Worm (Caenorhabditis elegans) whole organism, L2 larva: ENCODE results near the gene zipt-7.2.
A peak's percentile ranks its signal among the peaks of the same experiment; 100 is the strongest.

Experiments
- C34F6.9 ChIP-seq: fragments of 150-350 bp; optimal IDR thresholded peaks from 2 replicates; lab custom pipeline; 2014; ENCODE audit warnings: missing biosample characterization, missing genetic modification characterization
- F13H6.1 ChIP-seq: sonication (generic microtip); optimal IDR thresholded peaks from 2 replicates; lab custom pipeline; 2016; ENCODE audit warnings: missing genetic modification characterization, missing compliant biosample characterization
- Y55F3AM.14 ChIP-seq: fragments of 200-800 bp; sonication (Bioruptor generic); optimal IDR thresholded peaks from 2 replicates; lab custom pipeline; 2018; ENCODE audit warnings: mild to moderate bottlenecking, missing genetic modification characterization, missing compliant biosample characterization
- ZK546.5 ChIP-seq: sonication (generic microtip); optimal IDR thresholded peaks from 2 replicates; lab custom pipeline; 2017; ENCODE audit warnings: missing biosample characterization, missing genetic modification characterization
- aly-2 ChIP-seq: fragments of 150-350 bp; optimal IDR thresholded peaks from 2 replicates; lab custom pipeline; 2014; ENCODE audit warnings: missing biosample characterization, missing genetic modification characterization
- blmp-1 ChIP-seq: sonication (generic microtip); optimal IDR thresholded peaks from 2 replicates; lab custom pipeline; 2017; ENCODE audit warnings: missing genetic modification characterization, mild to moderate bottlenecking, missing compliant biosample characterization, antibody characterized with exemption, moderate library complexity; ENCODE audit not compliant: insufficient read depth
- crh-2 ChIP-seq: sonication (generic microtip); optimal IDR thresholded peaks from 2 replicates; lab custom pipeline; 2017; ENCODE audit warnings: missing biosample characterization, missing genetic modification characterization
- dmd-4 ChIP-seq: sonication (generic microtip); optimal IDR thresholded peaks from 2 replicates; lab custom pipeline; 2017; ENCODE audit warnings: missing biosample characterization, missing genetic modification characterization
- elt-1 ChIP-seq: fragments of 150-350 bp; optimal IDR thresholded peaks from 2 replicates; lab custom pipeline; 2014; ENCODE audit warnings: missing biosample characterization, missing genetic modification characterization
- elt-3 ChIP-seq: sonication (generic microtip); optimal IDR thresholded peaks from 2 replicates; lab custom pipeline; 2017; ENCODE audit warnings: missing biosample characterization, missing genetic modification characterization
- fos-1 ChIP-seq: fragments of 150-350 bp; optimal IDR thresholded peaks from 2 replicates; lab custom pipeline; 2014; ENCODE audit warnings: missing biosample characterization, missing genetic modification characterization
- gmeb-1 ChIP-seq: fragments of 150-350 bp; optimal IDR thresholded peaks from 2 replicates; lab custom pipeline; 2014; ENCODE audit warnings: missing biosample characterization, missing genetic modification characterization
- lin-13 ChIP-seq: fragments of 150-350 bp; optimal IDR thresholded peaks from 2 replicates; lab custom pipeline; 2014; ENCODE audit warnings: missing biosample characterization, missing genetic modification reagents, missing genetic modification characterization
- lsy-2 ChIP-seq, 2 experiments: fragments of 150-350 bp in 1 of 2; sonication (generic microtip) in 1 of 2; optimal IDR thresholded peaks; 2 replicates each; lab custom pipeline; 2014 to 2017; ENCODE audit warnings: missing biosample characterization in 2 of 2, missing genetic modification characterization in 2 of 2
- mab-5 ChIP-seq: fragments of 150-350 bp; optimal IDR thresholded peaks from 2 replicates; lab custom pipeline; 2014; ENCODE audit warnings: missing biosample characterization, missing genetic modification characterization
- mbf-1 ChIP-seq: sonication (generic microtip); optimal IDR thresholded peaks from 2 replicates; lab custom pipeline; 2017; ENCODE audit warnings: missing biosample characterization, missing genetic modification characterization
- mdl-1 ChIP-seq, 2 experiments: fragments of 150-350 bp in 1 of 2; sonication (generic microtip) in 1 of 2; optimal IDR thresholded peaks; 2 replicates each; lab custom pipeline; 2017; ENCODE audit warnings: missing biosample characterization in 2 of 2, missing genetic modification characterization in 2 of 2
- nhr-11 ChIP-seq: fragments of 150-350 bp; optimal IDR thresholded peaks from 2 replicates; lab custom pipeline; 2014; ENCODE audit warnings: missing biosample characterization, missing genetic modification characterization
- nhr-129 ChIP-seq: fragments of 150-350 bp; optimal IDR thresholded peaks from 2 replicates; lab custom pipeline; 2014; ENCODE audit warnings: missing biosample characterization, missing genetic modification characterization
- nhr-21 ChIP-seq: fragments of 150-350 bp; optimal IDR thresholded peaks from 2 replicates; lab custom pipeline; 2014; ENCODE audit warnings: missing biosample characterization, missing genetic modification characterization
- nhr-23 ChIP-seq: fragments of 150-350 bp; optimal IDR thresholded peaks from 2 replicates; lab custom pipeline; 2014; ENCODE audit warnings: missing biosample characterization, missing genetic modification reagents, missing genetic modification characterization
- nhr-25 ChIP-seq: fragments of 150-350 bp; sonication (generic microtip); optimal IDR thresholded peaks from 3 replicates; lab custom pipeline; 2014; ENCODE audit warnings: missing biosample characterization, missing genetic modification characterization
- nhr-6 ChIP-seq: fragments of 150-350 bp; optimal IDR thresholded peaks from 2 replicates; lab custom pipeline; 2014; ENCODE audit warnings: missing biosample characterization, missing genetic modification characterization
- nhr-77 ChIP-seq: fragments of 150-350 bp; optimal IDR thresholded peaks from 2 replicates; lab custom pipeline; 2014; ENCODE audit warnings: missing biosample characterization, missing genetic modification characterization
- peb-1 ChIP-seq: fragments of 150-350 bp; optimal IDR thresholded peaks from 2 replicates; lab custom pipeline; 2014; ENCODE audit warnings: missing biosample characterization, missing genetic modification characterization
- sem-4 ChIP-seq: fragments of 150-350 bp; optimal IDR thresholded peaks from 2 replicates; lab custom pipeline; 2014; ENCODE audit warnings: missing biosample characterization, missing genetic modification reagents, missing genetic modification characterization
- sma-3 ChIP-seq: sonication (generic microtip); optimal IDR thresholded peaks from 2 replicates; lab custom pipeline; 2016; ENCODE audit warnings: missing genetic modification reagents, missing genetic modification characterization, missing compliant biosample characterization
- sma-9 ChIP-seq, 2 experiments: fragments of 150-350 bp in 1 of 2; sonication (generic microtip) in 1 of 2; optimal IDR thresholded peaks; 2 replicates each; lab custom pipeline; 2014 to 2016; ENCODE audit warnings: missing genetic modification characterization in 2 of 2, mild to moderate bottlenecking in 1 of 2, missing biosample characterization in 1 of 2, missing compliant biosample characterization in 1 of 2, missing genetic modification reagents in 1 of 2, moderate library complexity in 1 of 2
- unc-39 ChIP-seq: fragments of 150-350 bp; optimal IDR thresholded peaks from 2 replicates; lab custom pipeline; 2014; ENCODE audit warnings: missing biosample characterization, missing genetic modification characterization
- unc-55 ChIP-seq: fragments of 150-350 bp; sonication (generic microtip); optimal IDR thresholded peaks from 3 replicates; lab custom pipeline; 2014; ENCODE audit warnings: missing biosample characterization, missing genetic modification reagents, missing genetic modification characterization
- unc-62 ChIP-seq: fragments of 150-350 bp; optimal IDR thresholded peaks from 2 replicates; lab custom pipeline; 2014; ENCODE audit warnings: missing biosample characterization, missing genetic modification reagents, missing genetic modification characterization
- zag-1 ChIP-seq: fragments of 150-350 bp; optimal IDR thresholded peaks from 2 replicates; lab custom pipeline; 2014; ENCODE audit warnings: missing biosample characterization, missing genetic modification characterization
- ztf-11 ChIP-seq: sonication (generic microtip); optimal IDR thresholded peaks from 2 replicates; lab custom pipeline; 2017; ENCODE audit warnings: missing biosample characterization, missing genetic modification characterization
- ztf-4 ChIP-seq: fragments of 150-350 bp; optimal IDR thresholded peaks from 2 replicates; lab custom pipeline; 2014; ENCODE audit warnings: missing biosample characterization, missing genetic modification characterization

zipt-7.2 gene

ce11 chrX:15545485-15545884, 37.8 kb upstream of the zipt-7.2 start:
- TF ChIP-seq mdl-1 (tag; optimal IDR thresholded peaks at IDR 0.05; lab: Kevin White, UChicago), result no peak
- no peak for TF ChIP-seq unc-39 (tag; lab: Kevin White, UChicago)
- TF ChIP-seq nhr-129 (tag; lab: Kevin White, UChicago), result no peak
- no peak for TF ChIP-seq mbf-1
- TF ChIP-seq ztf-11 (tag; lab: Kevin White, UChicago), result no peak

- no peak for TF ChIP-seq unc-39 (tag; lab: Kevin White, UChicago)
- no peak for TF ChIP-seq lin-13 (GFP tag; lab: Kevin White, UChicago)
- TF ChIP-seq dmd-4 (tag; lab: Kevin White, UChicago), result no peak
- peak; percentile 2 for TF ChIP-seq nhr-129 (tag; lab: Kevin White, UChicago)
- no peak for TF ChIP-seq elt-1 (tag; lab: Kevin White, UChicago)
- TF ChIP-seq peb-1 (tag; lab: Kevin White, UChicago), result no peak
- TF ChIP-seq sma-3 (GFP tag; lab: Kevin White, UChicago), result no peak
- TF ChIP-seq fos-1 (tag; lab: Kevin White, UChicago), result peak; percentile 38
- TF ChIP-seq nhr-77 (tag; lab: Kevin White, UChicago), result no peak
- no peak for TF ChIP-seq C34F6.9
- TF ChIP-seq nhr-21 (tag; lab: Kevin White, UChicago), result no peak
- TF ChIP-seq F13H6.1 (tag; lab: Kevin White, UChicago), result no peak
- no peak for TF ChIP-seq lsy-2 (tag; optimal IDR thresholded peaks at IDR 0.05; lab: Kevin White, UChicago)
- TF ChIP-seq aly-2, result no peak
- no peak for TF ChIP-seq zag-1 (tag; lab: Kevin White, UChicago)
- TF ChIP-seq sma-9 (GFP tag; optimal IDR thresholded peaks at IDR 0.05; lab: Kevin White, UChicago), result peak; percentile 23
- TF ChIP-seq sma-9 (tag; optimal IDR thresholded peaks at IDR 0.05; lab: Kevin White, UChicago), result no peak
- TF ChIP-seq sem-4 (tag; lab: Kevin White, UChicago), result no peak
- TF ChIP-seq nhr-23 (tag; lab: Kevin White, UChicago), result no peak
- TF ChIP-seq Y55F3AM.14 (GFP tag; lab: Kevin White, UChicago), result no peak
- no peak for TF ChIP-seq gmeb-1 (tag; lab: Kevin White, UChicago)
- no peak for TF ChIP-seq blmp-1 (tag; lab: Kevin White, UChicago)
- TF ChIP-seq crh-2 (tag; lab: Kevin White, UChicago), result peak; percentile 11
- TF ChIP-seq nhr-11 (tag; lab: Kevin White, UChicago), result no peak
- TF ChIP-seq nhr-25, result no peak
- TF ChIP-seq mdl-1 (tag; optimal IDR thresholded peaks at IDR 0.05; lab: Kevin White, UChicago), result no peak
- no peak for TF ChIP-seq mab-5 (tag; lab: Kevin White, UChicago)
Observed at ce11 chrX:15544671-15545070, 37.0 kb upstream of the zipt-7.2 start.

ce11 chrX:15541437-15541836, 33.8 kb upstream of the zipt-7.2 start:
- TF ChIP-seq ztf-4 (tag; lab: Kevin White, UChicago) (peak; percentile 28), nhr-6 (tag; lab: Kevin White, UChicago) (no peak)

- no peak for TF ChIP-seq elt-3
- TF ChIP-seq nhr-77 (tag; lab: Kevin White, UChicago), result no peak
- TF ChIP-seq nhr-11 (tag; lab: Kevin White, UChicago), result no peak
- TF ChIP-seq nhr-23 (tag; lab: Kevin White, UChicago), result no peak
- no peak for TF ChIP-seq nhr-21 (tag; lab: Kevin White, UChicago)
- no peak for TF ChIP-seq F13H6.1 (tag; lab: Kevin White, UChicago)
- no peak for TF ChIP-seq unc-62
- no peak for TF ChIP-seq sma-9 (GFP tag; optimal IDR thresholded peaks at IDR 0.05; lab: Kevin White, UChicago)
- no peak for TF ChIP-seq sma-9 (tag; optimal IDR thresholded peaks at IDR 0.05; lab: Kevin White, UChicago)
- TF ChIP-seq fos-1 (tag; lab: Kevin White, UChicago), result no peak
- TF ChIP-seq elt-1 (tag; lab: Kevin White, UChicago), result no peak
Observed at ce11 chrX:15539299-15539698, 31.6 kb upstream of the zipt-7.2 start.

- TF ChIP-seq unc-62, result no peak
- no peak for TF ChIP-seq blmp-1 (tag; lab: Kevin White, UChicago)
- TF ChIP-seq sma-9 (GFP tag; optimal IDR thresholded peaks at IDR 0.05; lab: Kevin White, UChicago), result no peak
- no peak for TF ChIP-seq sma-9 (tag; optimal IDR thresholded peaks at IDR 0.05; lab: Kevin White, UChicago)
- no peak for TF ChIP-seq crh-2 (tag; lab: Kevin White, UChicago)
- no peak for TF ChIP-seq ZK546.5 (tag; lab: Kevin White, UChicago)
- no peak for TF ChIP-seq unc-55 (GFP tag; lab: Kevin White, UChicago)
- TF ChIP-seq lin-13 (GFP tag; lab: Kevin White, UChicago), result no peak
- TF ChIP-seq nhr-6 (tag; lab: Kevin White, UChicago), result no peak
- TF ChIP-seq ztf-4 (tag; lab: Kevin White, UChicago), result no peak
- TF ChIP-seq sma-3 (GFP tag; lab: Kevin White, UChicago), result no peak
- no peak for TF ChIP-seq nhr-11 (tag; lab: Kevin White, UChicago)
- TF ChIP-seq fos-1 (tag; lab: Kevin White, UChicago), result no peak
- no peak for TF ChIP-seq ztf-11 (tag; lab: Kevin White, UChicago)
- no peak for TF ChIP-seq peb-1 (tag; lab: Kevin White, UChicago)
- no peak for TF ChIP-seq elt-1 (tag; lab: Kevin White, UChicago)
- TF ChIP-seq nhr-77 (tag; lab: Kevin White, UChicago), result no peak
- no peak for TF ChIP-seq aly-2
- TF ChIP-seq, all 48 proteins: peak for 0
Observed at ce11 chrX:15537362-15537761, 29.7 kb upstream of the zipt-7.2 start, which contains the start of the genes olrn-1 and C02C6.14. TSS of gene olrn-1 (plus strand) at chrX:15537662. TSS of gene C02C6.14 (plus strand) at chrX:15537665.
